Worm (Caenorhabditis elegans): Measurements from ENCODE around the gene Y56A3A.33.

DNA sequence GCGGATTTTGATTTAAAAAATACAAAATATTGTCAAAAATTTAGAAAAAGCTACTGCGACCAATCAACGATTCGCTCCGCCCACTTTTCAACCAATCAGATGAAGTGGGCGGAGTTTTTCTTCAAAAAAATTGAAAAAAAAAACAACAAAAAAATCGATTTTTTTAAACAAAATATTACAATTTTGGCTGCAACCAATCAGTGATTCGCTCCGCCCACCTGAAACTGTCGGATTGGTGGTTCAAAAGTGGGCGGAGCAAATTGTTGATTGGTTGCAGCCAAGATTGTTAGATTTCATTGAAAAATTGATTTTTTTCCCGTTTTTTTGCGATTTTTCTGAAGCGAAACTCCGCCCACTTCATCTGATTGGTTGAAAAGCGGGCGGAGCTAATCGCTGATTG lies 30.5 kb upstream of the Y56A3A.33 start:
- TF ChIP-seq lsy-2 (tag; optimal IDR thresholded peaks at IDR 0.05) = no peak
- TF ChIP-seq elt-1 (tag; optimal IDR thresholded peaks at IDR 0.05; ENCODE audit: borderline replicate concordance, insufficient read depth) = no peak
- TF ChIP-seq blmp-1 (tag; optimal IDR thresholded peaks at IDR 0.05) = no peak
- no peak for TF ChIP-seq nhr-237 (tag; optimal IDR thresholded peaks at IDR 0.05)
- no peak for TF ChIP-seq lin-13 (tag; optimal IDR thresholded peaks at IDR 0.05)
- TF ChIP-seq nhr-12 (tag; optimal IDR thresholded peaks at IDR 0.05) = no peak
